Worm (Caenorhabditis elegans) whole organism, young adult: Measurements from ENCODE around the gene H25K10.2.
A peak's percentile ranks its signal among the peaks of the same experiment; 100 is the strongest.

Experiments
- C17E4.6 ChIP-seq: fragments of 200-800 bp; sonication (Bioruptor generic); IDR thresholded peaks from 2 replicates; pipeline ENCODE4 v1.3.6; 2022; ENCODE audit warnings: missing genetic modification reagents, missing genetic modification characterization, missing compliant biosample characterization
- D2030.7 ChIP-seq: fragments of 200-800 bp; sonication (Bioruptor generic); IDR thresholded peaks from 2 replicates; pipeline ENCODE4 v1.3.6; 2022; ENCODE audit warnings: missing genetic modification reagents, missing genetic modification characterization, missing compliant biosample characterization
- F39B2.1 ChIP-seq: fragments of 200-800 bp; sonication (Bioruptor generic); IDR thresholded peaks from 2 replicates; pipeline ENCODE4 v1.3.6; 2022; ENCODE audit warnings: missing genetic modification reagents, missing genetic modification characterization, missing compliant biosample characterization
- F49E8.2 ChIP-seq: sonication (generic microtip); optimal IDR thresholded peaks from 3 replicates; lab custom pipeline; 2017; ENCODE audit warnings: missing genetic modification characterization, mild to moderate bottlenecking, missing compliant biosample characterization, antibody characterized with exemption, moderate library complexity; ENCODE audit not compliant: insufficient read depth
- F52B5.7 ChIP-seq: sonication (generic microtip); optimal IDR thresholded peaks from 2 replicates; lab custom pipeline; 2016; ENCODE audit warnings: mild to moderate bottlenecking, missing genetic modification characterization, missing compliant biosample characterization
- T07F8.4 ChIP-seq: sonication (generic microtip); optimal IDR thresholded peaks from 2 replicates; lab custom pipeline; 2016; ENCODE audit warnings: mild to moderate bottlenecking, missing genetic modification characterization, moderate library complexity, missing compliant biosample characterization
- ZK185.1 ChIP-seq: sonication (generic microtip); optimal IDR thresholded peaks from 2 replicates; lab custom pipeline; 2016; ENCODE audit warnings: mild to moderate bottlenecking, missing genetic modification characterization, missing compliant biosample characterization; ENCODE audit not compliant: poor library complexity, severe bottlenecking
- ama-1 ChIP-seq, 3 experiments: fragments of 150-350 bp in 1 of 3; sonication (generic microtip) in 2 of 3; optimal IDR thresholded peaks; 2 replicates each; lab custom pipeline; 2014 to 2018; ENCODE audit warnings: missing biosample characterization in 2 of 3, missing genetic modification characterization in 2 of 3, missing genetic modification reagents in 2 of 3
- aptf-3 ChIP-seq: fragments of 200-800 bp; sonication (Bioruptor generic); IDR thresholded peaks from 2 replicates; pipeline ENCODE4 v1.3.6; 2022; ENCODE audit warnings: missing genetic modification characterization, missing compliant biosample characterization
- attf-6 ChIP-seq: fragments of 200-800 bp; sonication (Bioruptor generic); IDR thresholded peaks from 2 replicates; pipeline ENCODE4 v1.3.6; 2022; ENCODE audit warnings: missing genetic modification reagents, missing genetic modification characterization, missing compliant biosample characterization
- bed-2 ChIP-seq: fragments of 200-800 bp; sonication (Bioruptor generic); IDR thresholded peaks from 2 replicates; pipeline ENCODE4 v1.3.6; 2022; ENCODE audit warnings: missing genetic modification reagents, missing genetic modification characterization, missing compliant biosample characterization
- cebp-2 ChIP-seq: fragments of 200-800 bp; sonication (Bioruptor generic); IDR thresholded peaks from 2 replicates; pipeline ENCODE4 v1.3.6; 2022; ENCODE audit warnings: missing genetic modification characterization, missing compliant biosample characterization
- ceh-79 ChIP-seq: sonication (generic microtip); optimal IDR thresholded peaks from 2 replicates; lab custom pipeline; 2017; ENCODE audit warnings: mild to moderate bottlenecking, missing genetic modification characterization, missing compliant biosample characterization
- die-1 ChIP-seq: sonication (generic microtip); optimal IDR thresholded peaks from 2 replicates; lab custom pipeline; 2016; ENCODE audit warnings: missing genotype, mild to moderate bottlenecking, missing genetic modification characterization, missing compliant biosample characterization
- efl-1 ChIP-seq: fragments of 150-350 bp; optimal IDR thresholded peaks from 2 replicates; lab custom pipeline; 2014; ENCODE audit warnings: missing biosample characterization, missing genetic modification reagents, missing genetic modification characterization
- egrh-3 ChIP-seq: fragments of 200-800 bp; sonication (Bioruptor generic); IDR thresholded peaks from 2 replicates; pipeline ENCODE4 v1.3.6; 2022; ENCODE audit warnings: missing genetic modification reagents, missing genetic modification characterization, missing compliant biosample characterization
- fkh-3 ChIP-seq: sonication (generic microtip); optimal IDR thresholded peaks from 2 replicates; lab custom pipeline; 2016; ENCODE audit warnings: mild to moderate bottlenecking, missing genetic modification characterization, missing compliant biosample characterization
- hlh-12 ChIP-seq: sonication (generic microtip); optimal IDR thresholded peaks from 2 replicates; lab custom pipeline; 2016; ENCODE audit warnings: missing genetic modification characterization, missing compliant biosample characterization
- hmg-20 ChIP-seq: fragments of 200-800 bp; sonication (Bioruptor generic); IDR thresholded peaks from 2 replicates; pipeline ENCODE4 v1.3.6; 2022; ENCODE audit warnings: missing genetic modification reagents, missing genetic modification characterization, missing compliant biosample characterization
- lag-1 ChIP-seq: fragments of 200-800 bp; sonication (Bioruptor generic); IDR thresholded peaks from 2 replicates; pipeline ENCODE4 v1.3.6; 2022; ENCODE audit warnings: missing genetic modification reagents, missing genetic modification characterization, missing compliant biosample characterization
- lin-35 ChIP-seq, 3 experiments: fragments of 150-350 bp in 2 of 3; sonication (generic microtip) in 1 of 3; optimal IDR thresholded peaks; 2 replicates each; lab custom pipeline; 2014 to 2018; ENCODE audit warnings: missing biosample characterization in 3 of 3, missing genetic modification characterization in 3 of 3, missing genetic modification reagents in 3 of 3
- lin-54 ChIP-seq: fragments of 200-800 bp; sonication (Bioruptor generic); optimal IDR thresholded peaks from 2 replicates; lab custom pipeline; 2018; ENCODE audit warnings: mild to moderate bottlenecking, missing genetic modification characterization, missing compliant biosample characterization
- madf-6 ChIP-seq: fragments of 200-800 bp; sonication (Bioruptor generic); IDR thresholded peaks from 2 replicates; pipeline ENCODE4 v1.3.6; 2022; ENCODE audit warnings: missing genetic modification reagents, missing genetic modification characterization, missing compliant biosample characterization
- mcd-1 ChIP-seq: fragments of 200-800 bp; sonication (Bioruptor generic); IDR thresholded peaks from 2 replicates; pipeline ENCODE4 v1.3.6; 2022; ENCODE audit warnings: missing genetic modification reagents, missing genetic modification characterization, missing compliant biosample characterization
- mel-28 ChIP-seq: sonication (generic microtip); optimal IDR thresholded peaks from 2 replicates; lab custom pipeline; 2016; ENCODE audit warnings: borderline replicate concordance, mild to moderate bottlenecking, missing genetic modification characterization, missing compliant biosample characterization
- nfya-2 ChIP-seq: fragments of 200-800 bp; sonication (Bioruptor generic); IDR thresholded peaks from 2 replicates; pipeline ENCODE4 v1.3.6; 2022; ENCODE audit warnings: missing genetic modification reagents, missing genetic modification characterization, missing compliant biosample characterization
- nfyb-1 ChIP-seq: fragments of 200-800 bp; sonication (Bioruptor generic); IDR thresholded peaks from 2 replicates; pipeline ENCODE4 v1.3.6; 2022; ENCODE audit warnings: missing genetic modification reagents, missing genetic modification characterization, missing compliant biosample characterization
- nhr-27 ChIP-seq: fragments of 200-800 bp; sonication (Bioruptor generic); optimal IDR thresholded peaks from 2 replicates; lab custom pipeline; 2018; ENCODE audit warnings: mild to moderate bottlenecking, missing genetic modification characterization, moderate library complexity, missing compliant biosample characterization
- nhr-80 ChIP-seq: sonication (generic microtip); optimal IDR thresholded peaks from 2 replicates; lab custom pipeline; 2016; ENCODE audit warnings: missing genetic modification characterization, missing compliant biosample characterization
- pbrm-1 ChIP-seq: fragments of 200-800 bp; sonication (Bioruptor generic); IDR thresholded peaks from 2 replicates; pipeline ENCODE4 v1.3.6; 2022; ENCODE audit warnings: missing genetic modification reagents, missing genetic modification characterization, missing compliant biosample characterization
- rpc-1 ChIP-seq, 2 experiments: fragments of 150-350 bp in 1 of 2; sonication (generic microtip) in 1 of 2; optimal IDR thresholded peaks; 2 replicates each; lab custom pipeline; 2014 to 2018; ENCODE audit warnings: missing biosample characterization in 1 of 2, missing genetic modification characterization in 1 of 2, missing genetic modification reagents in 1 of 2, missing genotype in 1 of 2
- sdz-38 ChIP-seq: sonication (generic microtip); optimal IDR thresholded peaks from 2 replicates; lab custom pipeline; 2016; ENCODE audit warnings: missing genotype, missing genetic modification characterization, missing compliant biosample characterization
- snpc-1.1 ChIP-seq: sonication (generic microtip); optimal IDR thresholded peaks from 2 replicates; lab custom pipeline; 2017; ENCODE audit warnings: missing genetic modification characterization, mild to moderate bottlenecking, missing compliant biosample characterization, antibody characterized with exemption, moderate library complexity, missing genotype, missing genetic modification reagents; ENCODE audit not compliant: insufficient read depth
- snpc-1.3 ChIP-seq: sonication (generic microtip); optimal IDR thresholded peaks from 2 replicates; lab custom pipeline; 2017; ENCODE audit warnings: missing genetic modification characterization, mild to moderate bottlenecking, missing compliant biosample characterization, antibody characterized with exemption, moderate library complexity, missing genotype, missing genetic modification reagents; ENCODE audit not compliant: insufficient read depth
- snpc-4 ChIP-seq, 5 experiments: fragments of 150-350 bp in 1 of 5; sonication (generic microtip) in 4 of 5; optimal IDR thresholded peaks; 2 replicates each; lab custom pipeline; 2014 to 2018; ENCODE audit warnings: missing genetic modification characterization in 5 of 5, missing biosample characterization in 3 of 5, antibody characterized with exemption in 2 of 5, mild to moderate bottlenecking in 2 of 5, missing compliant biosample characterization in 2 of 5, missing genotype in 2 of 5, moderate library complexity in 2 of 5, missing genetic modification reagents in 1 of 5
- sptf-2 ChIP-seq: fragments of 200-800 bp; sonication (Bioruptor generic); optimal IDR thresholded peaks from 2 replicates; lab custom pipeline; 2018; ENCODE audit warnings: mild to moderate bottlenecking, missing genetic modification characterization, missing compliant biosample characterization
- unc-130 ChIP-seq: sonication (generic microtip); optimal IDR thresholded peaks from 2 replicates; lab custom pipeline; 2016; ENCODE audit warnings: missing genetic modification reagents, missing genetic modification characterization, missing compliant biosample characterization
- xnd-1 ChIP-seq: sonication (generic microtip); optimal IDR thresholded peaks from 2 replicates; lab custom pipeline; 2016; ENCODE audit warnings: missing genotype, missing genetic modification reagents, missing genetic modification characterization, missing compliant biosample characterization
- ztf-26 ChIP-seq: sonication (generic microtip); optimal IDR thresholded peaks from 2 replicates; lab custom pipeline; 2017; ENCODE audit warnings: missing genetic modification characterization, missing compliant biosample characterization
- ztf-28 ChIP-seq: fragments of 200-800 bp; sonication (Bioruptor generic); IDR thresholded peaks from 2 replicates; pipeline ENCODE4 v1.3.6; 2022; ENCODE audit warnings: missing genetic modification reagents, missing genetic modification characterization, missing compliant biosample characterization
- ztf-3 ChIP-seq: fragments of 200-800 bp; sonication (Bioruptor generic); optimal IDR thresholded peaks from 2 replicates; lab custom pipeline; 2018; ENCODE audit warnings: mild to moderate bottlenecking, missing genetic modification characterization, missing compliant biosample characterization

The H25K10.2 gene

ce11 chrIV:16225747-16226146 lies 14.9 kb upstream of the H25K10.2 start, which contains the start of gene H25K10.4:
H25K10.4 (plus strand) TSS chrIV:16226047.
- TF ChIP-seq nfyb-1 (GFP tag; lab: Robert Waterston, UW), result no peak
- no peak for TF ChIP-seq ceh-79 (tag; lab: Kevin White, UChicago)
- TF ChIP-seq egrh-3 (GFP tag; lab: Robert Waterston, UW), result no peak
- no peak for TF ChIP-seq fkh-3 (tag; lab: Kevin White, UChicago)
- TF ChIP-seq mcd-1 (GFP tag; lab: Robert Waterston, UW), result no peak
- TF ChIP-seq lin-35 (GFP tag; optimal IDR thresholded peaks at IDR 0.05; lab: Kevin White, UChicago), result no peak
- TF ChIP-seq sdz-38, result no peak
- TF ChIP-seq F49E8.2 (tag; lab: Kevin White, UChicago), result no peak
- TF ChIP-seq nhr-80, result no peak
- TF ChIP-seq hmg-20 (GFP tag; lab: Robert Waterston, UW), result no peak
- no peak for TF ChIP-seq D2030.7
- TF ChIP-seq ZK185.1 (tag; lab: Kevin White, UChicago), result no peak
- TF ChIP-seq T07F8.4, result no peak
- TF ChIP-seq sptf-2, result no peak
- TF ChIP-seq unc-130, result no peak
- TF ChIP-seq ztf-28 (GFP tag; lab: Robert Waterston, UW), result no peak
- TF ChIP-seq nhr-27 (tag; lab: Kevin White, UChicago), result no peak
- TF ChIP-seq snpc-1.1 (tag; lab: Kevin White, UChicago), result no peak
- no peak for TF ChIP-seq aptf-3 (GFP tag; lab: Robert Waterston, UW)
- TF ChIP-seq nfya-2 (GFP tag; lab: Robert Waterston, UW), result no peak
- TF ChIP-seq, all 124 proteins: peak for 0

- TF ChIP-seq hmg-20 (GFP tag; lab: Robert Waterston, UW) (no peak), snpc-1.3 (tag; lab: Kevin White, UChicago) (no peak), aptf-3 (GFP tag; lab: Robert Waterston, UW) (no peak), bed-2 (GFP tag; lab: Robert Waterston, UW) (no peak), efl-1 (GFP tag; lab: Kevin White, UChicago) (no peak), rpc-1 (optimal IDR thresholded peaks at IDR 0.05; lab: Kevin White, UChicago) (no peak), rpc-1 (tag; optimal IDR thresholded peaks at IDR 0.05; lab: Kevin White, UChicago) (no peak), ztf-26 (tag; lab: Kevin White, UChicago) (no peak), F39B2.1 (no peak), mel-28 (tag; lab: Kevin White, UChicago) (no peak), F49E8.2 (tag; lab: Kevin White, UChicago) (no peak), cebp-2 (no peak), F52B5.7 (tag; lab: Kevin White, UChicago) (no peak)
Observed at ce11 chrIV:16221559-16221958, 10.7 kb upstream of the H25K10.2 start, which contains the start of gene srv-11. srv-11 (minus strand) TSS chrIV:16221659.

- TF ChIP-seq ztf-3 (GFP tag; lab: Kevin White, UChicago) (no peak), attf-6 (GFP tag; lab: Robert Waterston, UW) (peak; percentile 80), hlh-12 (no peak), madf-6 (GFP tag; lab: Robert Waterston, UW) (no peak), die-1 (no peak), ama-1 (optimal IDR thresholded peaks at IDR 0.05; lab: Kevin White, UChicago) (no peak), ama-1 (GFP tag; optimal IDR thresholded peaks at IDR 0.05; lab: Kevin White, UChicago) (no peak), lag-1 (GFP tag; lab: Robert Waterston, UW) (no peak), pbrm-1 (GFP tag; lab: Robert Waterston, UW) (no peak), xnd-1 (tag; lab: Kevin White, UChicago) (no peak), snpc-4 (GFP tag; optimal IDR thresholded peaks at IDR 0.05; lab: Kevin White, UChicago) (no peak), snpc-4 (tag; optimal IDR thresholded peaks at IDR 0.05; lab: Kevin White, UChicago) (peak in 1 of 4 experiments; percentile 36), lin-54 (no peak), C17E4.6 (GFP tag; lab: Robert Waterston, UW) (no peak)
Observed at ce11 chrIV:16220688-16221087, 9.9 kb upstream of the H25K10.2 start.
